Fruit fly (Drosophila melanogaster): Measurements from ENCODE around the gene Mesh1.

Mesh1 gene

DNA sequence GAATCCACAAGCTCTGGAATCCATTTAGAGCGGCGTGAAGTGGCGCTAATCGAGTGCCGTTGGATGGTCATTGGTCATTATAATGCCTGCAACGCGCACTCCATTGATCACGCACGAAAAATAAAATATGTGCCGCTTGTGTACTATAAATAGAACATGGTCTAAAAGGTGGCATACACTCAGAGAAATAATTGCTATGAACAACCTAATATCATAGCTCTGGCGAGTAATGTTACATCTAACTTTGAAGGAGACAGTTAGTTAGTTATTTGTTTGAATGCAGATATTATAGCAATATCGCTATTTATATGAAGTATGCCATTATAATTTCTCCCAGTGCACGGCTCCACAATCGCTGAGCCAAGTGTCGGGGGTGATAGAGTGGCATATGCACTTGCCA is 11.3 kb downstream of the Mesh1 start:
- TF ChIP-seq HmgZ (tag; optimal IDR thresholded peaks at IDR 0.05) (no peak), unc-4 (GFP tag; IDR thresholded peaks at IDR 0.05; ENCODE audit: partially characterized antibody) (no peak), dmrt99B (tag; optimal IDR thresholded peaks at IDR 0.05) (peak; percentile 6), CG4707 (GFP tag; optimal IDR thresholded peaks at IDR 0.05) (no peak), CG8765 (GFP tag; IDR thresholded peaks at IDR 0.05) (no peak), Gug (GFP tag; IDR thresholded peaks at IDR 0.05) (no peak), Atf3 (GFP tag; optimal IDR thresholded peaks at IDR 0.05) (no peak), dati (GFP tag; IDR thresholded peaks at IDR 0.05) (no peak), nerfin-1 (tag; optimal IDR thresholded peaks at IDR 0.05) (no peak), sens (GFP tag) (peak; percentile 68), grau (tag; optimal IDR thresholded peaks at IDR 0.05) (no peak), CG6683 (GFP tag; optimal IDR thresholded peaks at IDR 0.05) (no peak), Med (GFP tag) (peak; percentile 68), HLH3B (GFP tag; IDR thresholded peaks at IDR 0.05) (no peak), slbo (GFP tag; IDR thresholded peaks at IDR 0.05) (0 out of 2 replicates have a peak, but pooled peaks have one; percentile 31), mirr (GFP tag; optimal IDR thresholded peaks at IDR 0.05) (no peak), ttk (GFP tag; IDR thresholded peaks at IDR 0.05) (0 out of 2 replicates have a peak, but pooled peaks have one; percentile 7), CG1603 (tag; optimal IDR thresholded peaks at IDR 0.05) (peak; percentile 6)

DNA sequence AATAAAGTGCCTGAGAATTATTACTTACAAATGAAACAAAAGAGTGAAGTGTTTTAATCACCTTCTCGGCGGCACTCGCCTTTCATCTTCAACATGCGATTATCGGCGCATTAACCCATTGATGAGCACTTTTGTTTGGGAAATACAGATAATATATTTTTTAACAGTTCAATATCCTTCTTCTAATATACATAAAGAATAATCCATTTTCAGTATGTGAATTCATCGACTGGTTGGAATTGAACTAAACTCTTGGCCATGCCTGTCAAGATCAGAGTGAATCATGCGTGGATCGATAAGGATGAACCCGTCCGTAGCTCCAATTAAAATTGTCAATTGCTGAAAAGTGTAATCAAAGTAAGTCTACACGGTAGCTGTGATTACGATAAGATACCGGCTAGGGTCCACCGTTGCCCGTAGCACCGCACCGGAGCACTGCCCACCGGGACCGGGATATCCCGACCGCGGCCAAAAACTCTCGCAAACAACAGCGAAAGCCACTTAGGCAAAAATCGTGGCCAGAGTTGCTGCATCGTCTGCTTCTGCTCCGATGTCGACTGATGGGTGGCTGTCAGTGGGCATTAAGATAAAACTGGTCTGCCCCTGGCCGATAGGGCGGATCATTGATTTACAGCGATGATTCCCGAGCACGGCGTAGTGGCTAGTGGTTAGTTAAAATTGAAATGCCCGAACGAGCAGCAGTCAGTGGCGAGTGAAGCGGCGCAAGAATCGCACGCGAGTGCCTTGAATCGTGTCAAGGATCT is 37.2 kb downstream of the Mesh1 start, which contains the start of gene CG11898:
Gene CG11898 (plus strand): TSS at position 714 of the 764 bp plus-strand sequence.
- TF ChIP-seq sna (GFP tag; IDR thresholded peaks at IDR 0.05; ENCODE audit: partially characterized antibody) (no peak), Bteb2 (GFP tag; optimal IDR thresholded peaks at IDR 0.05) (no peak), CG10431 (GFP tag; optimal IDR thresholded peaks at IDR 0.05) (no peak), insv (GFP tag; optimal IDR thresholded peaks at IDR 0.05) (no peak), CG10979 (tag; optimal IDR thresholded peaks at IDR 0.05) (no peak), mirr (GFP tag; optimal IDR thresholded peaks at IDR 0.05) (peak; percentile 36), CG18599 (GFP tag; optimal IDR thresholded peaks at IDR 0.05) (peak; percentile 36), pan (optimal IDR thresholded peaks at IDR 0.05) (no peak), pan (GFP tag; optimal IDR thresholded peaks at IDR 0.05 in 1 of 2, IDR thresholded peaks at IDR 0.05 in 1 of 2) (peak in 1 of 2 experiments; percentile 26), exex (tag; optimal IDR thresholded peaks at IDR 0.05) (peak; percentile 84), chn (GFP tag; optimal IDR thresholded peaks at IDR 0.05) (no peak), vnd (GFP tag; IDR thresholded peaks at IDR 0.05; ENCODE audit: partially characterized antibody) (no peak), CG11696 (GFP tag; IDR thresholded peaks at IDR 0.05) (peak; percentile 56), CG5953 (GFP tag; IDR thresholded peaks at IDR 0.05) (no peak), grn (GFP tag; optimal IDR thresholded peaks at IDR 0.05) (peak; percentile 60), row (GFP tag; IDR thresholded peaks at IDR 0.05) (no peak), HmgD (GFP tag; optimal IDR thresholded peaks at IDR 0.05) (no peak)

DNA sequence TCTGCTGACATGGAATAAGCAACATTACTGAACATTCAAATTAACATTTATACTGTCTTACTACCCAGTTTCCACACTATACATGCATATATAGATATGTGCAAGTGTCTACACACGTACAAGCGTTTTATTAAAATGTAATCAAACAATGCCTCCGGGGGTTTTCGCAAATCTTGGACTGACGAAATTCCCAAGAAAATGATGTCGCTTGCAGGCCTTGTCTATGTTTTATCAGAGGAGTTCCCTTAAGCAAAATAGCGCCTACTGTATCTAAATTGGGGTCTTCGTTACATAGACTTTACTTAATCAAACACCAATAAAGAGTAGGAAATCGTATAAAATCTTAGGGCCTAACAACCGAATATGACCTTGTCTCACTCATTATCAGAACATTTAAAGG is 42.7 kb downstream of the Mesh1 start:
- TF ChIP-seq pros (GFP tag; optimal IDR thresholded peaks at IDR 0.05) (no peak), gro (GFP tag; optimal IDR thresholded peaks at IDR 0.05) (no peak), CG5245 (GFP tag; optimal IDR thresholded peaks at IDR 0.05) (no peak), vvl (GFP tag; IDR thresholded peaks at IDR 0.05) (0 out of 2 replicates have a peak, but pooled peaks have one; percentile 23), sens (GFP tag) (peak; percentile 7)
